Fruit fly (Drosophila melanogaster) whole organism, embryonic: Measurements from ENCODE around the gene CG44001.

Experiments
- Atf6 ChIP-seq: fragments of 200-800 bp; sonication (Bioruptor generic); IDR thresholded peaks from 2 replicates; pipeline ENCODE4 v1.3.6; 2022; ENCODE audit warnings: missing biosample characterization, missing genetic modification characterization
- Awh ChIP-seq: fragments of 200-800 bp; sonication (Bioruptor generic); IDR thresholded peaks from 2 replicates; pipeline ENCODE4, ENCODE4 v1.3.6; 2022; ENCODE audit warnings: missing biosample characterization, missing genetic modification characterization
- CG10209 ChIP-seq: fragments of 200-800 bp; sonication (Bioruptor generic); optimal IDR thresholded peaks from 3 replicates; lab custom pipeline; 2017; ENCODE audit warnings: missing biosample characterization, mild to moderate bottlenecking, missing genetic modification characterization, missing genetic modification reagents
- CG13296 ChIP-seq: fragments of 200-800 bp; sonication (Bioruptor generic); optimal IDR thresholded peaks from 3 replicates; lab custom pipeline; 2018; ENCODE audit warnings: missing biosample characterization, mild to moderate bottlenecking, missing genetic modification characterization
- CG13894 ChIP-seq: fragments of 200-800 bp; sonication (Bioruptor generic); optimal IDR thresholded peaks from 3 replicates; lab custom pipeline; 2018; ENCODE audit warnings: missing biosample characterization, mild to moderate bottlenecking, missing genetic modification characterization, moderate library complexity
- CG14710 ChIP-seq: fragments of 200-800 bp; sonication (Bioruptor generic); optimal IDR thresholded peaks from 3 replicates; lab custom pipeline; 2019; ENCODE audit warnings: missing biosample characterization, mild to moderate bottlenecking, missing genetic modification characterization, moderate library complexity
- CG15601 ChIP-seq: fragments of 200-800 bp; sonication (Bioruptor generic); optimal IDR thresholded peaks from 3 replicates; lab custom pipeline; 2019; ENCODE audit warnings: missing biosample characterization, mild to moderate bottlenecking, missing genetic modification characterization, moderate library complexity
- CG17328 ChIP-seq: fragments of 200-800 bp; sonication (Bioruptor generic); IDR thresholded peaks from 2 replicates; pipeline ENCODE4 v1.3.6; 2022; ENCODE audit warnings: missing biosample characterization, missing genetic modification characterization
- CG18619 ChIP-seq: fragments of 200-800 bp; sonication (Bioruptor generic); optimal IDR thresholded peaks from 3 replicates; lab custom pipeline; 2017; ENCODE audit warnings: missing biosample characterization, mild to moderate bottlenecking, missing genetic modification characterization
- CG3065 ChIP-seq: fragments of 200-800 bp; sonication (Bioruptor generic); optimal IDR thresholded peaks from 2 replicates; lab custom pipeline; 2016; ENCODE audit warnings: missing biosample characterization, missing genetic modification characterization
- CG31365 ChIP-seq: fragments of 200-800 bp; sonication (Bioruptor generic); optimal IDR thresholded peaks from 2 replicates; lab custom pipeline; 2018; ENCODE audit warnings: missing biosample characterization, mild to moderate bottlenecking, missing genetic modification characterization
- CG33557 ChIP-seq: fragments of 200-800 bp; sonication (Bioruptor generic); optimal IDR thresholded peaks from 2 replicates; lab custom pipeline; 2019; ENCODE audit warnings: missing biosample characterization, mild to moderate bottlenecking, missing genetic modification characterization, moderate library complexity
- CG5180 ChIP-seq: fragments of 200-800 bp; sonication (Bioruptor generic); optimal IDR thresholded peaks from 3 replicates; lab custom pipeline; 2017; ENCODE audit warnings: missing biosample characterization, missing genetic modification characterization, mild to moderate bottlenecking, moderate library complexity, missing genetic modification reagents
- CG5245 ChIP-seq: fragments of 200-800 bp; sonication (Bioruptor generic); optimal IDR thresholded peaks from 3 replicates; lab custom pipeline; 2016; ENCODE audit warnings: missing biosample characterization, missing genetic modification characterization
- CG6791 ChIP-seq: fragments of 200-800 bp; sonication (Bioruptor generic); IDR thresholded peaks from 3 replicates; pipeline ENCODE4 v1.3.6; 2022; ENCODE audit warnings: missing biosample characterization, missing genetic modification characterization; ENCODE audit not compliant: partially characterized antibody
- CG7271 ChIP-seq: fragments of 200-800 bp; sonication (Bioruptor generic); optimal IDR thresholded peaks from 2 replicates; lab custom pipeline; 2018; ENCODE audit warnings: missing biosample characterization, mild to moderate bottlenecking, missing genetic modification characterization, moderate library complexity
- CG8478 ChIP-seq: fragments of >200 bp; optimal IDR thresholded peaks from 2 replicates; lab custom pipeline; 2018
- CkIIα-i1 ChIP-seq: fragments of 200-800 bp; sonication (Bioruptor generic); IDR thresholded peaks from 2 replicates; pipeline ENCODE4 v1.3.6; 2022; ENCODE audit warnings: missing biosample characterization, missing genetic modification characterization
- D19B ChIP-seq: fragments of 200-800 bp; sonication (Bioruptor generic); optimal IDR thresholded peaks from 2 replicates; lab custom pipeline; 2017; ENCODE audit warnings: missing biosample characterization, mild to moderate bottlenecking, missing genetic modification characterization
- Doc2 ChIP-seq: fragments of 200-800 bp; sonication (Bioruptor generic); IDR thresholded peaks from 2 replicates; pipeline ENCODE4 v1.3.6; 2022; ENCODE audit warnings: missing biosample characterization, missing genetic modification characterization
- Fer1 ChIP-seq: fragments of 200-800 bp; sonication (Bioruptor generic); optimal IDR thresholded peaks from 2 replicates; lab custom pipeline; 2017; ENCODE audit warnings: missing biosample characterization, mild to moderate bottlenecking, missing genetic modification characterization
- H15 ChIP-seq: fragments of 200-800 bp; sonication (Bioruptor generic); IDR thresholded peaks from 3 replicates; pipeline ENCODE4 v1.3.6; 2022; ENCODE audit warnings: missing biosample characterization, missing genetic modification characterization
- HHEX ChIP-seq: fragments of 200-800 bp; sonication (Bioruptor generic); optimal IDR thresholded peaks from 3 replicates; lab custom pipeline; 2017; ENCODE audit warnings: missing biosample characterization, mild to moderate bottlenecking, missing genetic modification characterization, missing genetic modification reagents
- Hand ChIP-seq: fragments of 200-800 bp; sonication (Bioruptor generic); optimal IDR thresholded peaks from 2 replicates; lab custom pipeline; 2017; ENCODE audit warnings: mild to moderate bottlenecking, missing biosample characterization, missing genetic modification reagents, missing genetic modification characterization
- Max ChIP-seq: fragments of 200-800 bp; sonication (Bioruptor generic); optimal IDR thresholded peaks from 2 replicates; lab custom pipeline; 2016; ENCODE audit warnings: missing biosample characterization, mild to moderate bottlenecking, missing genetic modification characterization
- Nf-YC ChIP-seq: fragments of 200-800 bp; optimal IDR thresholded peaks from 3 replicates; lab custom pipeline; 2019; ENCODE audit warnings: missing biosample characterization, mild to moderate bottlenecking, missing genetic modification characterization, moderate library complexity
- Oaz ChIP-seq: fragments of 200-800 bp; sonication (Bioruptor generic); IDR thresholded peaks from 2 replicates; pipeline ENCODE4 v1.3.6; 2022; ENCODE audit warnings: missing biosample characterization, missing genetic modification characterization
- Poxn ChIP-seq: fragments of 200-800 bp; sonication (Bioruptor generic); IDR thresholded peaks from 2 replicates; pipeline ENCODE4 v1.3.6; 2022; ENCODE audit warnings: missing biosample characterization, missing genetic modification characterization
- bigmax ChIP-seq: fragments of 200-800 bp; sonication (Bioruptor generic); optimal IDR thresholded peaks from 2 replicates; lab custom pipeline; 2018; ENCODE audit warnings: missing biosample characterization, mild to moderate bottlenecking, missing genetic modification characterization
- bsh ChIP-seq, 2 experiments: fragments of 200-800 bp; sonication (Bioruptor generic); optimal IDR thresholded peaks; 2 replicates each; lab custom pipeline; 2017 to 2018; ENCODE audit warnings: mild to moderate bottlenecking in 2 of 2, missing biosample characterization in 2 of 2, missing genetic modification characterization in 2 of 2, moderate library complexity in 1 of 2
- cad ChIP-seq: fragments of >200 bp; optimal IDR thresholded peaks from 2 replicates; lab custom pipeline; 2017; ENCODE audit warnings: missing biosample characterization, missing genetic modification characterization
- chif ChIP-seq, 2 experiments: fragments of 200-800 bp; sonication (Bioruptor generic); optimal IDR thresholded peaks; 3 replicates each; lab custom pipeline; 2016; ENCODE audit warnings: missing biosample characterization in 2 of 2, missing genetic modification characterization in 2 of 2
- dpn ChIP-seq, 2 experiments: fragments of 200-800 bp; sonication (Bioruptor generic); optimal IDR thresholded peaks; 3 replicates each; lab custom pipeline; 2016; ENCODE audit warnings: missing biosample characterization in 2 of 2, missing genetic modification characterization in 2 of 2
- dysf ChIP-seq: fragments of 200-800 bp; sonication (Bioruptor generic); IDR thresholded peaks from 3 replicates; pipeline ENCODE4 v1.3.6; 2022; ENCODE audit warnings: missing biosample characterization, missing genetic modification characterization
- fru ChIP-seq: fragments of >200 bp; optimal IDR thresholded peaks from 2 replicates; lab custom pipeline; 2017
- gro ChIP-seq: fragments of 200-800 bp; sonication (Bioruptor generic); optimal IDR thresholded peaks from 2 replicates; lab custom pipeline; 2016; ENCODE audit warnings: missing biosample characterization, missing genetic modification characterization
- h ChIP-seq: fragments of >200 bp; optimal IDR thresholded peaks from 2 replicates; lab custom pipeline; 2017
- hbn ChIP-seq: fragments of 200-800 bp; sonication (Bioruptor generic); IDR thresholded peaks from 2 replicates; pipeline ENCODE4 v1.3.6; 2022; ENCODE audit warnings: missing biosample characterization, missing genetic modification characterization; ENCODE audit not compliant: partially characterized antibody
- inv ChIP-seq: fragments of 200-800 bp; sonication (Bioruptor generic); IDR thresholded peaks from 2 replicates; pipeline ENCODE4 v1.3.6; 2022; ENCODE audit warnings: missing biosample characterization, missing genetic modification characterization; ENCODE audit not compliant: partially characterized antibody
- jumu ChIP-seq: fragments of 200-800 bp; sonication (Bioruptor generic); optimal IDR thresholded peaks from 3 replicates; lab custom pipeline; 2016; ENCODE audit warnings: missing biosample characterization, missing genetic modification characterization
- kah ChIP-seq: fragments of 200-800 bp; sonication (Bioruptor generic); optimal IDR thresholded peaks from 2 replicates; lab custom pipeline; 2018; ENCODE audit warnings: missing biosample characterization, mild to moderate bottlenecking, missing genetic modification characterization
- lmd ChIP-seq: fragments of 200-800 bp; sonication (Bioruptor generic); IDR thresholded peaks from 2 replicates; pipeline ENCODE4 v1.3.6; 2022; ENCODE audit warnings: missing biosample characterization, missing genetic modification characterization
- nom ChIP-seq: fragments of 200-800 bp; sonication (Bioruptor generic); optimal IDR thresholded peaks from 2 replicates; lab custom pipeline; 2017; ENCODE audit warnings: missing biosample characterization, missing genetic modification characterization, mild to moderate bottlenecking, moderate library complexity, missing genetic modification reagents
- pfk ChIP-seq: fragments of 200-800 bp; sonication (Bioruptor generic); optimal IDR thresholded peaks from 2 replicates; lab custom pipeline; 2018; ENCODE audit warnings: missing biosample characterization, mild to moderate bottlenecking, missing genetic modification characterization, moderate library complexity
- sens ChIP-seq: fragments of 200-800 bp; sonication (Bioruptor generic); peaks from one replicate; lab custom pipeline; 2016; ENCODE audit warnings: missing biosample characterization, missing genetic modification characterization
- sens-2 ChIP-seq: fragments of 200-800 bp; sonication (Bioruptor generic); IDR thresholded peaks from 2 replicates; pipeline ENCODE4 v1.3.6; 2022; ENCODE audit warnings: missing biosample characterization, missing genetic modification characterization
- ssp ChIP-seq: fragments of 200-800 bp; sonication (Bioruptor generic); IDR thresholded peaks from 2 replicates; pipeline ENCODE4 v1.3.6; 2022; ENCODE audit warnings: missing biosample characterization, missing genetic modification characterization
- tgo ChIP-seq: fragments of 200-800 bp; sonication (Bioruptor generic); IDR thresholded peaks from 3 replicates; pipeline ENCODE4 v1.3.6; 2022; ENCODE audit warnings: missing biosample characterization, missing genetic modification characterization
- toy ChIP-seq: fragments of 200-800 bp; sonication (Bioruptor generic); IDR thresholded peaks from 2 replicates; pipeline ENCODE4 v1.3.6; 2022; ENCODE audit warnings: missing biosample characterization, missing genetic modification characterization
- vnd ChIP-seq: fragments of 200-800 bp; sonication (Bioruptor generic); IDR thresholded peaks from 3 replicates; pipeline ENCODE4 v1.3.6; 2022; ENCODE audit warnings: missing biosample characterization, missing genetic modification characterization; ENCODE audit not compliant: partially characterized antibody
- zen ChIP-seq: fragments of 200-800 bp; sonication (Bioruptor generic); optimal IDR thresholded peaks from 3 replicates; lab custom pipeline; 2018; ENCODE audit warnings: missing biosample characterization, mild to moderate bottlenecking, missing genetic modification characterization, moderate library complexity

The CG44001 gene

dm6 chr2L:5060952-5061478 lies 17.9 kb downstream of the CG44001 start (continued):
- TF ChIP-seq CG14710 (tag; lab: Kevin White, UChicago) (peak; percentile 28), Fer1 (GFP tag; lab: Kevin White, UChicago) (peak; percentile 89), Doc2 (no peak), CG18619 (GFP tag; lab: Kevin White, UChicago) (peak; percentile 60), CG7271 (tag; lab: Kevin White, UChicago) (no peak), zen (no peak), dysf (GFP tag; lab: Robert Waterston, UW) (peak; percentile 79), Hand (GFP tag; lab: Kevin White, UChicago) (peak; percentile 45), CG13296 (GFP tag; lab: Kevin White, UChicago) (peak; percentile 71), H15 (0 out of 3 replicates have a peak, but pooled peaks have one; percentile 31), CG5180 (GFP tag; lab: Kevin White, UChicago) (peak; percentile 10), CG10209 (GFP tag; lab: Kevin White, UChicago) (peak; percentile 66), vnd (GFP tag; lab: Robert Waterston, UW) (no peak), D19B (GFP tag; lab: Kevin White, UChicago) (peak; percentile 22), CG13894 (tag; lab: Kevin White, UChicago) (peak; percentile 59), jumu (GFP tag; lab: Kevin White, UChicago) (peak; percentile 68), fru (lab: Kevin White, UChicago) (no peak), CG17328 (GFP tag; lab: Robert Waterston, UW) (peak; percentile 74), ssp (GFP tag; lab: Robert Waterston, UW) (peak; percentile 36; the same call in 1 of the 2 replicates), Poxn (GFP tag; lab: Robert Waterston, UW) (no peak), HHEX (GFP tag; lab: Kevin White, UChicago) (peak; percentile 76), sens-2 (peak; percentile 42; the same call in 1 of the 2 replicates), Atf6 (GFP tag; lab: Robert Waterston, UW) (peak; percentile 80), hbn (GFP tag; lab: Robert Waterston, UW) (no peak), CG5245 (peak; percentile 44), Awh (GFP tag; lab: Robert Waterston, UW) (peak; percentile 73), CG3065 (GFP tag; lab: Kevin White, UChicago) (no peak), bigmax (no peak), inv (GFP tag; lab: Robert Waterston, UW) (no peak), CG33557 (GFP tag; lab: Kevin White, UChicago) (no peak), CG8478 (lab: Kevin White, UChicago) (no peak), lmd (GFP tag; lab: Robert Waterston, UW) (peak; percentile 63; the same call in 1 of the 2 replicates), CG31365 (tag; lab: Kevin White, UChicago) (peak; percentile 15), tgo (peak; percentile 69; the same call in 2 of the 3 replicates), cad (GFP tag; lab: Kevin White, UChicago) (no peak), Max (GFP tag; lab: Kevin White, UChicago) (peak; percentile 25), h (lab: Kevin White, UChicago) (no peak), pfk (GFP tag; lab: Kevin White, UChicago) (no peak), Nf-YC (tag; lab: Kevin White, UChicago) (peak; percentile 28), CG6791 (GFP tag; lab: Robert Waterston, UW) (no peak), sens (GFP tag; lab: Kevin White, UChicago) (peak; percentile 93), CkIIα-i1 (GFP tag; lab: Robert Waterston, UW) (no peak), CG15601 (tag; lab: Kevin White, UChicago) (peak; percentile 45), gro (GFP tag; lab: Kevin White, UChicago) (peak; percentile 27), bsh (GFP tag; optimal IDR thresholded peaks at IDR 0.05; lab: Kevin White, UChicago) (peak in 1 of 2 experiments; percentile 42), toy (GFP tag; lab: Robert Waterston, UW) (no peak), chif (GFP tag; optimal IDR thresholded peaks at IDR 0.05; lab: Kevin White, UChicago) (peak; percentile 22 to 71), kah (GFP tag; lab: Kevin White, UChicago) (no peak), Oaz (GFP tag; lab: Robert Waterston, UW) (peak; percentile 51; the same call in 1 of the 2 replicates), nom (no peak), dpn (GFP tag; optimal IDR thresholded peaks at IDR 0.05; lab: Kevin White, UChicago) (peak; percentile 55 to 75)
